Fruit fly (Drosophila melanogaster): ENCODE results near the gene SmydA-3.

DNA sequence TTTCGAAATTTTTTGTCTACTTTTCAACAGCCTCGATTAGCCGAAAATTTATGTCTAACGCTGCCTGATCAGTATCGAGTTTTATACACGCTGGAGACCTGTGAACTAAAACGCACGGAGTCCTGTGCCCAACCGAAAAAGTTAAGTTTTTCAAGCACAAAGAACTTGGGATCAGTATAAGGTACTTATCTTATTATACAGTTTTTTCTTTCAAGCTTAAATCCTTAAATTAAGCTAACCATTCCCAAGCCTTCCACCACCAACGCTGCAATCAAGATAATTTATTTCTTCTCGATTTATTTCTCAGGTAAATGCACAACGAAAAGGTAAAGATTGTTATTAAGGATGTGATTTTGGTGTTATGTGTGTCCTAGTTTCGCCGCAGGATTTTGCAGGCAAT lies 3.0 kb upstream of the SmydA-3 start, which contains the start of gene Porin2:
- TF ChIP-seq EcR (GFP tag; optimal IDR thresholded peaks at IDR 0.05) (no peak), CG17806 (tag; optimal IDR thresholded peaks at IDR 0.05) (no peak)

Data from whole organism, pupa.